Worm (Caenorhabditis elegans) whole organism, early embryonic: Measurements from ENCODE around the gene ador-1.

Experiments used
- ama-1 ChIP-seq: fragments of 150-350 bp; optimal IDR thresholded peaks from 2 replicates; lab custom pipeline; 2014
- ceh-13 ChIP-seq: fragments of 200-800 bp; sonication (Bioruptor generic); optimal IDR thresholded peaks from 2 replicates; lab custom pipeline; 2018; ENCODE audit warnings: mild to moderate bottlenecking, missing genetic modification characterization, missing compliant biosample characterization
- ceh-36 ChIP-seq: sonication (generic microtip); optimal IDR thresholded peaks from 2 replicates; lab custom pipeline; 2016; ENCODE audit warnings: missing genetic modification characterization, inconsistent platforms, missing compliant biosample characterization
- hmg-4 ChIP-seq: fragments of 200-800 bp; sonication (Bioruptor generic); optimal IDR thresholded peaks from 2 replicates; lab custom pipeline; 2018; ENCODE audit warnings: mild to moderate bottlenecking, missing genetic modification characterization, missing compliant biosample characterization
- sea-1 ChIP-seq: fragments of 200-800 bp; sonication (Bioruptor generic); conservative IDR thresholded peaks from 2 replicates; pipeline ENCODE4 v1.3.6; 2022; ENCODE audit warnings: missing genetic modification characterization, missing compliant biosample characterization

DNA sequence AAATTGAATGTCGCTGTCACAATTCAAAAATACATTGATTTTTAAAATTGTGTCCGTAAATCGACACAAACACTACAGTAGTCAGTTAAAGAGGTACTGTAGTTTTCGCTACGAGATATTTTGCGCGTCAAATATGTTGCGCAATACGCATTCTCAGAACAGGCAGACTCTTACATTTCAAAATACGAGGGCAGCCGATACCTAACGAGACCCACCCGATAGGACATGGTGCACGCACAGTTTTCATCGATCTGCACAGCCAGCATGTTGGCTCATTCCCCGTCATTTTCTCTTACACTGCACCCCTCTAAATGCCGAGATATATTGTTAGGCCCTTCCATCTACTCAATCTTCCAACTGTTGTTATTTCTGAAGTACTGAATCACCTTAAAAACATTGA, 40.4 kb downstream of the ador-1 start, which contains the start of gene F15A4.2:
- TF ChIP-seq ceh-13 (GFP tag; lab: Kevin White, UChicago), result no peak
- no peak for TF ChIP-seq hmg-4 (GFP tag; lab: Kevin White, UChicago)
- no peak for TF ChIP-seq ceh-36 (tag; lab: Kevin White, UChicago)
- no peak for TF ChIP-seq ama-1 (lab: Kevin White, UChicago)
- no peak for TF ChIP-seq sea-1 (GFP tag; lab: Robert Waterston, UW)
